Worm (Caenorhabditis elegans) whole organism, L2 larva: Measurements from ENCODE around the gene Y49A3A.3.

Experiments
- C34F6.9 ChIP-seq: fragments of 150-350 bp; optimal IDR thresholded peaks from 2 replicates; lab custom pipeline; 2014; ENCODE audit warnings: missing biosample characterization, missing genetic modification characterization
- Y55F3AM.14 ChIP-seq: fragments of 200-800 bp; sonication (Bioruptor generic); optimal IDR thresholded peaks from 2 replicates; lab custom pipeline; 2018; ENCODE audit warnings: mild to moderate bottlenecking, missing genetic modification characterization, missing compliant biosample characterization
- ZK546.5 ChIP-seq: sonication (generic microtip); optimal IDR thresholded peaks from 2 replicates; lab custom pipeline; 2017; ENCODE audit warnings: missing biosample characterization, missing genetic modification characterization
- alr-1 ChIP-seq: fragments of 150-350 bp; optimal IDR thresholded peaks from 2 replicates; lab custom pipeline; 2014; ENCODE audit warnings: missing biosample characterization, missing genetic modification characterization
- aly-2 ChIP-seq: fragments of 150-350 bp; optimal IDR thresholded peaks from 2 replicates; lab custom pipeline; 2014; ENCODE audit warnings: missing biosample characterization, missing genetic modification characterization
- ama-1 ChIP-seq: fragments of 150-350 bp; optimal IDR thresholded peaks from 2 replicates; lab custom pipeline; 2018; ENCODE audit warnings: inconsistent platforms
- blmp-1 ChIP-seq: sonication (generic microtip); optimal IDR thresholded peaks from 2 replicates; lab custom pipeline; 2017; ENCODE audit warnings: missing genetic modification characterization, mild to moderate bottlenecking, missing compliant biosample characterization, antibody characterized with exemption, moderate library complexity; ENCODE audit not compliant: insufficient read depth
- ceh-16 ChIP-seq: fragments of 150-350 bp; optimal IDR thresholded peaks from 2 replicates; lab custom pipeline; 2014; ENCODE audit warnings: missing biosample characterization, missing genetic modification characterization
- crh-2 ChIP-seq: sonication (generic microtip); optimal IDR thresholded peaks from 2 replicates; lab custom pipeline; 2017; ENCODE audit warnings: missing biosample characterization, missing genetic modification characterization
- egl-27 ChIP-seq: sonication (generic microtip); optimal IDR thresholded peaks from 3 replicates; lab custom pipeline; 2017; ENCODE audit warnings: missing biosample characterization, missing genetic modification reagents, missing genetic modification characterization
- elt-1 ChIP-seq: fragments of 150-350 bp; optimal IDR thresholded peaks from 2 replicates; lab custom pipeline; 2014; ENCODE audit warnings: missing biosample characterization, missing genetic modification characterization
- elt-3 ChIP-seq: sonication (generic microtip); optimal IDR thresholded peaks from 2 replicates; lab custom pipeline; 2017; ENCODE audit warnings: missing biosample characterization, missing genetic modification characterization
- fos-1 ChIP-seq: fragments of 150-350 bp; optimal IDR thresholded peaks from 2 replicates; lab custom pipeline; 2014; ENCODE audit warnings: missing biosample characterization, missing genetic modification characterization
- gmeb-1 ChIP-seq: fragments of 150-350 bp; optimal IDR thresholded peaks from 2 replicates; lab custom pipeline; 2014; ENCODE audit warnings: missing biosample characterization, missing genetic modification characterization
- lin-11 ChIP-seq: fragments of 150-350 bp; sonication (generic microtip); optimal IDR thresholded peaks from 2 replicates; lab custom pipeline; 2014; ENCODE audit warnings: missing biosample characterization, missing genetic modification characterization, inconsistent platforms, mixed read lengths
- lin-13 ChIP-seq: fragments of 150-350 bp; optimal IDR thresholded peaks from 2 replicates; lab custom pipeline; 2014; ENCODE audit warnings: missing biosample characterization, missing genetic modification reagents, missing genetic modification characterization
- lin-39 ChIP-seq: fragments of 150-350 bp; optimal IDR thresholded peaks from 2 replicates; lab custom pipeline; 2014; ENCODE audit warnings: missing biosample characterization, missing genetic modification reagents, missing genetic modification characterization
- lsy-2 ChIP-seq, 2 experiments: fragments of 150-350 bp in 1 of 2; sonication (generic microtip) in 1 of 2; optimal IDR thresholded peaks; 2 replicates each; lab custom pipeline; 2014 to 2017; ENCODE audit warnings: missing biosample characterization in 2 of 2, missing genetic modification characterization in 2 of 2
- mab-5 ChIP-seq: fragments of 150-350 bp; optimal IDR thresholded peaks from 2 replicates; lab custom pipeline; 2014; ENCODE audit warnings: missing biosample characterization, missing genetic modification characterization
- mdl-1 ChIP-seq, 2 experiments: fragments of 150-350 bp in 1 of 2; sonication (generic microtip) in 1 of 2; optimal IDR thresholded peaks; 2 replicates each; lab custom pipeline; 2017; ENCODE audit warnings: missing biosample characterization in 2 of 2, missing genetic modification characterization in 2 of 2
- nhr-11 ChIP-seq: fragments of 150-350 bp; optimal IDR thresholded peaks from 2 replicates; lab custom pipeline; 2014; ENCODE audit warnings: missing biosample characterization, missing genetic modification characterization
- nhr-12 ChIP-seq: fragments of 150-350 bp; optimal IDR thresholded peaks from 2 replicates; lab custom pipeline; 2014; ENCODE audit warnings: missing biosample characterization, missing genetic modification characterization
- nhr-129 ChIP-seq: fragments of 150-350 bp; optimal IDR thresholded peaks from 2 replicates; lab custom pipeline; 2014; ENCODE audit warnings: missing biosample characterization, missing genetic modification characterization
- nhr-21 ChIP-seq: fragments of 150-350 bp; optimal IDR thresholded peaks from 2 replicates; lab custom pipeline; 2014; ENCODE audit warnings: missing biosample characterization, missing genetic modification characterization
- nhr-25 ChIP-seq: fragments of 150-350 bp; sonication (generic microtip); optimal IDR thresholded peaks from 3 replicates; lab custom pipeline; 2014; ENCODE audit warnings: missing biosample characterization, missing genetic modification characterization
- nhr-6 ChIP-seq: fragments of 150-350 bp; optimal IDR thresholded peaks from 2 replicates; lab custom pipeline; 2014; ENCODE audit warnings: missing biosample characterization, missing genetic modification characterization
- peb-1 ChIP-seq: fragments of 150-350 bp; optimal IDR thresholded peaks from 2 replicates; lab custom pipeline; 2014; ENCODE audit warnings: missing biosample characterization, missing genetic modification characterization
- skn-1 ChIP-seq: sonication (generic microtip); optimal IDR thresholded peaks from 2 replicates; lab custom pipeline; 2017; ENCODE audit warnings: missing biosample characterization, missing genetic modification characterization
- sma-3 ChIP-seq: sonication (generic microtip); optimal IDR thresholded peaks from 2 replicates; lab custom pipeline; 2016; ENCODE audit warnings: missing genetic modification reagents, missing genetic modification characterization, missing compliant biosample characterization
- sma-9 ChIP-seq, 2 experiments: fragments of 150-350 bp in 1 of 2; sonication (generic microtip) in 1 of 2; optimal IDR thresholded peaks; 2 replicates each; lab custom pipeline; 2014 to 2016; ENCODE audit warnings: missing genetic modification characterization in 2 of 2, mild to moderate bottlenecking in 1 of 2, missing biosample characterization in 1 of 2, missing compliant biosample characterization in 1 of 2, missing genetic modification reagents in 1 of 2, moderate library complexity in 1 of 2
- snpc-4 ChIP-seq: fragments of 150-350 bp; optimal IDR thresholded peaks from 2 replicates; lab custom pipeline; 2014; ENCODE audit warnings: missing biosample characterization, missing genetic modification characterization
- unc-39 ChIP-seq: fragments of 150-350 bp; optimal IDR thresholded peaks from 2 replicates; lab custom pipeline; 2014; ENCODE audit warnings: missing biosample characterization, missing genetic modification characterization
- unc-55 ChIP-seq: fragments of 150-350 bp; sonication (generic microtip); optimal IDR thresholded peaks from 3 replicates; lab custom pipeline; 2014; ENCODE audit warnings: missing biosample characterization, missing genetic modification reagents, missing genetic modification characterization
- unc-62 ChIP-seq: fragments of 150-350 bp; optimal IDR thresholded peaks from 2 replicates; lab custom pipeline; 2014; ENCODE audit warnings: missing biosample characterization, missing genetic modification reagents, missing genetic modification characterization
- ztf-11 ChIP-seq: sonication (generic microtip); optimal IDR thresholded peaks from 2 replicates; lab custom pipeline; 2017; ENCODE audit warnings: missing biosample characterization, missing genetic modification characterization
- ztf-4 ChIP-seq: fragments of 150-350 bp; optimal IDR thresholded peaks from 2 replicates; lab custom pipeline; 2014; ENCODE audit warnings: missing biosample characterization, missing genetic modification characterization

Gene Y49A3A.3

ce11 chrV:14314236-14314635 lies 40.0 kb upstream of the Y49A3A.3 start, which contains the start of gene F47B8.1:
Gene F47B8.1, minus strand, starts transcription at chrV:14314336.
- TF ChIP-seq mab-5 (tag; lab: Kevin White, UChicago) (no peak), blmp-1 (no peak), crh-2 (tag; lab: Kevin White, UChicago) (no peak), C34F6.9 (tag; lab: Kevin White, UChicago) (no peak)

- no peak for TF ChIP-seq nhr-6 (tag; lab: Kevin White, UChicago)
- TF ChIP-seq lin-13 (GFP tag; lab: Kevin White, UChicago): no peak
- no peak for TF ChIP-seq alr-1 (tag; lab: Kevin White, UChicago)
- no peak for TF ChIP-seq egl-27 (tag; lab: Kevin White, UChicago)
- TF ChIP-seq elt-3: no peak
- no peak for TF ChIP-seq mab-5 (tag; lab: Kevin White, UChicago)
- no peak for TF ChIP-seq elt-1 (tag; lab: Kevin White, UChicago)
- no peak for TF ChIP-seq unc-39 (tag; lab: Kevin White, UChicago)
- no peak for TF ChIP-seq lin-11 (tag; lab: Kevin White, UChicago)
- TF ChIP-seq ztf-11: no peak
- no peak for TF ChIP-seq sma-3 (GFP tag; lab: Kevin White, UChicago)
- TF ChIP-seq nhr-11 (tag; lab: Kevin White, UChicago): no peak
- TF ChIP-seq ceh-16 (tag; lab: Kevin White, UChicago): no peak
- no peak for TF ChIP-seq peb-1 (tag; lab: Kevin White, UChicago)
- no peak for TF ChIP-seq skn-1
- TF ChIP-seq lin-39 (tag; lab: Kevin White, UChicago): no peak
- TF ChIP-seq ZK546.5 (tag; lab: Kevin White, UChicago): no peak
- TF ChIP-seq ztf-4 (tag; lab: Kevin White, UChicago): no peak
Observed at ce11 chrV:14316525-14316924, 37.7 kb upstream of the Y49A3A.3 start, which contains the start of gene F47B8.2. Gene F47B8.2, minus strand, starts transcription at chrV:14316625.

- TF ChIP-seq elt-1 (tag; lab: Kevin White, UChicago) (no peak), sma-3 (GFP tag; lab: Kevin White, UChicago) (no peak), unc-55 (GFP tag; lab: Kevin White, UChicago) (peak; percentile 19), lin-39 (tag; lab: Kevin White, UChicago) (no peak), nhr-25 (no peak), crh-2 (tag; lab: Kevin White, UChicago) (no peak), C34F6.9 (tag; lab: Kevin White, UChicago) (peak; percentile 7), ztf-11 (no peak), lin-11 (tag; lab: Kevin White, UChicago) (no peak), mdl-1 (tag; optimal IDR thresholded peaks at IDR 0.05; lab: Kevin White, UChicago) (no peak), snpc-4 (tag; lab: Kevin White, UChicago) (no peak), ama-1 (no peak), nhr-129 (tag; lab: Kevin White, UChicago) (peak; percentile 40)
Observed at ce11 chrV:14317204-14317603, 37.0 kb upstream of the Y49A3A.3 start.

- TF ChIP-seq gmeb-1 (tag; lab: Kevin White, UChicago) (no peak), unc-55 (GFP tag; lab: Kevin White, UChicago) (no peak), nhr-12 (no peak), mdl-1 (tag; optimal IDR thresholded peaks at IDR 0.05; lab: Kevin White, UChicago) (no peak), crh-2 (tag; lab: Kevin White, UChicago) (no peak), alr-1 (tag; lab: Kevin White, UChicago) (no peak), ztf-4 (tag; lab: Kevin White, UChicago) (no peak), aly-2 (tag; lab: Kevin White, UChicago) (no peak)
Observed at ce11 chrV:14317621-14318020, 36.6 kb upstream of the Y49A3A.3 start.

ce11 chrV:14319101-14319781 lies 35.0 kb upstream of the Y49A3A.3 start, which contains the start of gene F47B8.13:
Gene F47B8.13, minus strand, starts transcription at chrV:14319731.
- no peak for TF ChIP-seq nhr-21

ce11 chrV:14320246-14320645 lies 34.0 kb upstream of the Y49A3A.3 start, which contains the start of gene F47B8.14:
Gene F47B8.14, plus strand, starts transcription at chrV:14320546.
- TF ChIP-seq nhr-11 (tag; lab: Kevin White, UChicago) (no peak), C34F6.9 (tag; lab: Kevin White, UChicago) (no peak), sma-9 (GFP tag; optimal IDR thresholded peaks at IDR 0.05; lab: Kevin White, UChicago) (no peak), sma-9 (tag; optimal IDR thresholded peaks at IDR 0.05; lab: Kevin White, UChicago) (no peak), elt-3 (no peak), lsy-2 (tag; optimal IDR thresholded peaks at IDR 0.05; lab: Kevin White, UChicago) (no peak), Y55F3AM.14 (GFP tag; lab: Kevin White, UChicago) (no peak), mab-5 (tag; lab: Kevin White, UChicago) (no peak), lin-11 (tag; lab: Kevin White, UChicago) (no peak), lin-39 (tag; lab: Kevin White, UChicago) (no peak), gmeb-1 (tag; lab: Kevin White, UChicago) (no peak), fos-1 (tag; lab: Kevin White, UChicago) (no peak), egl-27 (tag; lab: Kevin White, UChicago) (no peak), ZK546.5 (tag; lab: Kevin White, UChicago) (no peak), unc-62 (GFP tag; lab: Kevin White, UChicago) (no peak), elt-1 (tag; lab: Kevin White, UChicago) (no peak)
